Worm (Caenorhabditis elegans) whole organism, mixed stage, embryonic: ENCODE results near the gene sri-10.
"Not testable (repeated sequence)": the region's sequence is repeated elsewhere in the genome, so short reads cannot be mapped to it uniquely, and the experiment has no call there.

ENCODE experiments used
- M03D4.4 ChIP-seq: sonication (generic microtip); optimal IDR thresholded peaks from 2 replicates; lab custom pipeline; 2017; ENCODE audit warnings: mild to moderate bottlenecking, missing genetic modification characterization, missing compliant biosample characterization
- bed-3 ChIP-seq: fragments of 200-800 bp; sonication (Bioruptor generic); optimal IDR thresholded peaks from 3 replicates; lab custom pipeline; 2018; ENCODE audit warnings: mild to moderate bottlenecking, missing genetic modification characterization, moderate library complexity, missing compliant biosample characterization
- blmp-1 ChIP-seq: fragments of 150-350 bp; optimal IDR thresholded peaks from 2 replicates; lab custom pipeline; 2014; ENCODE audit warnings: missing biosample characterization, missing genetic modification characterization
- ceh-43 ChIP-seq: fragments of 200-800 bp; sonication (Bioruptor generic); optimal IDR thresholded peaks from 2 replicates; lab custom pipeline; 2018; ENCODE audit warnings: mild to moderate bottlenecking, missing genetic modification characterization, moderate library complexity, missing compliant biosample characterization
- ceh-83 ChIP-seq: fragments of 200-800 bp; sonication (Bioruptor generic); optimal IDR thresholded peaks from 2 replicates; lab custom pipeline; 2018; ENCODE audit warnings: mild to moderate bottlenecking, missing genetic modification characterization, missing compliant biosample characterization
- ces-1 ChIP-seq: fragments of 150-350 bp; optimal IDR thresholded peaks from 2 replicates; lab custom pipeline; 2014; ENCODE audit warnings: missing biosample characterization, missing genetic modification reagents, missing genetic modification characterization
- cnd-1 ChIP-seq: fragments of 200-800 bp; sonication (Bioruptor generic); optimal IDR thresholded peaks from 2 replicates; lab custom pipeline; 2018; ENCODE audit warnings: mild to moderate bottlenecking, missing genetic modification characterization, missing compliant biosample characterization
- elt-1 ChIP-seq: sonication (generic microtip); optimal IDR thresholded peaks from 2 replicates; lab custom pipeline; 2017; ENCODE audit warnings: missing genetic modification characterization, mild to moderate bottlenecking, missing compliant biosample characterization, antibody characterized with exemption, moderate library complexity, borderline replicate concordance; ENCODE audit not compliant: insufficient read depth
- elt-3 ChIP-seq: fragments of 150-350 bp; optimal IDR thresholded peaks from 2 replicates; lab custom pipeline; 2014; ENCODE audit warnings: missing biosample characterization, missing genetic modification characterization
- flh-1 ChIP-seq: fragments of 200-800 bp; sonication (Bioruptor generic); optimal IDR thresholded peaks from 2 replicates; lab custom pipeline; 2018; ENCODE audit warnings: mild to moderate bottlenecking, missing genetic modification characterization, moderate library complexity, missing compliant biosample characterization
- ham-2 ChIP-seq: fragments of 200-800 bp; sonication (Bioruptor generic); optimal IDR thresholded peaks from 2 replicates; lab custom pipeline; 2018; ENCODE audit warnings: mild to moderate bottlenecking, missing genetic modification characterization, missing compliant biosample characterization
- hlh-1 ChIP-seq: fragments of 150-350 bp; optimal IDR thresholded peaks from 2 replicates; lab custom pipeline; 2014; ENCODE audit warnings: missing biosample characterization, missing genetic modification reagents, missing genetic modification characterization
- lin-32 ChIP-seq: fragments of 200-800 bp; sonication (Bioruptor generic); optimal IDR thresholded peaks from 2 replicates; lab custom pipeline; 2018; ENCODE audit warnings: mild to moderate bottlenecking, missing genetic modification characterization, missing compliant biosample characterization
- lsy-2 ChIP-seq: fragments of 150-350 bp; optimal IDR thresholded peaks from 2 replicates; lab custom pipeline; 2014; ENCODE audit warnings: missing biosample characterization, missing genetic modification characterization
- mab-5 ChIP-seq: fragments of 150-350 bp; optimal IDR thresholded peaks from 2 replicates; lab custom pipeline; 2014; ENCODE audit warnings: missing biosample characterization, missing genetic modification characterization
- mep-1 ChIP-seq: fragments of 150-350 bp; optimal IDR thresholded peaks from 2 replicates; lab custom pipeline; 2017; ENCODE audit warnings: missing biosample characterization, missing genetic modification reagents, missing genetic modification characterization, inconsistent platforms
- mls-2 ChIP-seq: sonication (generic microtip); optimal IDR thresholded peaks from 2 replicates; lab custom pipeline; 2016; ENCODE audit warnings: mild to moderate bottlenecking, missing genetic modification characterization, moderate library complexity, missing compliant biosample characterization
- nhr-12 ChIP-seq: fragments of 150-350 bp; optimal IDR thresholded peaks from 2 replicates; lab custom pipeline; 2014; ENCODE audit warnings: missing biosample characterization, missing genetic modification characterization
- nhr-2 ChIP-seq: fragments of 150-350 bp; optimal IDR thresholded peaks from 2 replicates; lab custom pipeline; 2014; ENCODE audit warnings: missing biosample characterization, missing genetic modification characterization
- nhr-237 ChIP-seq: fragments of 150-350 bp; optimal IDR thresholded peaks from 2 replicates; lab custom pipeline; 2014; ENCODE audit warnings: missing biosample characterization, missing genetic modification characterization
- nhr-28 ChIP-seq: fragments of 150-350 bp; optimal IDR thresholded peaks from 2 replicates; lab custom pipeline; 2014; ENCODE audit warnings: missing biosample characterization, missing genetic modification characterization
- nhr-76 ChIP-seq: sonication (generic microtip); optimal IDR thresholded peaks from 2 replicates; lab custom pipeline; 2017; ENCODE audit warnings: missing biosample characterization, missing genetic modification characterization
- pha-4 ChIP-seq: fragments of 150-350 bp; optimal IDR thresholded peaks from 2 replicates; lab custom pipeline; 2018; ENCODE audit warnings: missing biosample characterization, missing genetic modification reagents, missing genetic modification characterization
- sem-2 ChIP-seq: fragments of 200-800 bp; sonication (Bioruptor generic); optimal IDR thresholded peaks from 2 replicates; lab custom pipeline; 2018; ENCODE audit warnings: mild to moderate bottlenecking, missing genetic modification characterization, missing compliant biosample characterization
- snpc-4 ChIP-seq: fragments of 150-350 bp; optimal IDR thresholded peaks from 2 replicates; lab custom pipeline; 2014; ENCODE audit warnings: missing biosample characterization, missing genetic modification characterization
- sptf-1 ChIP-seq: sonication (generic microtip); optimal IDR thresholded peaks from 2 replicates; lab custom pipeline; 2017; ENCODE audit warnings: mild to moderate bottlenecking, missing genetic modification characterization, moderate library complexity, missing compliant biosample characterization
- tbx-8 ChIP-seq: fragments of 200-800 bp; sonication (Bioruptor generic); optimal IDR thresholded peaks from 2 replicates; lab custom pipeline; 2018; ENCODE audit warnings: mild to moderate bottlenecking, missing genetic modification characterization, moderate library complexity, missing compliant biosample characterization
- unc-120 ChIP-seq: sonication (generic microtip); optimal IDR thresholded peaks from 2 replicates; lab custom pipeline; 2017; ENCODE audit warnings: missing genetic modification characterization, missing compliant biosample characterization; ENCODE audit not compliant: poor library complexity, severe bottlenecking
- unc-39 ChIP-seq: fragments of 150-350 bp; optimal IDR thresholded peaks from 2 replicates; lab custom pipeline; 2014; ENCODE audit warnings: missing biosample characterization, missing genetic modification characterization
- unc-62 ChIP-seq: fragments of 150-350 bp; optimal IDR thresholded peaks from 2 replicates; lab custom pipeline; 2014; ENCODE audit warnings: missing biosample characterization, missing genetic modification reagents, missing genetic modification characterization
- zip-8 ChIP-seq: fragments of 150-350 bp; optimal IDR thresholded peaks from 2 replicates; lab custom pipeline; 2014; ENCODE audit warnings: missing biosample characterization, missing genetic modification characterization
- ztf-11 ChIP-seq: fragments of 150-350 bp; optimal IDR thresholded peaks from 2 replicates; lab custom pipeline; 2014; ENCODE audit warnings: missing biosample characterization, missing genetic modification characterization

sri-10 gene

DNA sequence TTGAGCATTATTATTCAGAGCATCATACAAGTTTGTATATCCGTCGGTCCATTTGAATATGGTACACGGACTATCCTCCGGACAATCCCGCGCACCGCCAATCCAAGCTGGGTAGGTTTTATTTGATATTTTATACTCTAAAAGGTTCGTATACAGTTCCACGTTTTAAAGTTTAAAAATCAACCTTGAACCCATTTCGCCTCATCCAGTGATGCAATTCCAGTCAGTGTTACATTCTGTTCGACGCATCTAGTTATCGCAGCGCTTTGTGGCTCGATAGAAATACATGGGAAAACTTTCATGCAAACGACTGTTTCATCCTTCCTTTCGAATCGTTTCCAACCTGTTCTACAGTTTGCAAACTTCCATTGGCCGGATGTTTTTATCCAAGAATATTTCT lies 36.4 kb downstream of the sri-10 start:
- TF ChIP-seq pha-4 (no peak), nhr-28 (tag; lab: Kevin White, UChicago) (no peak), lsy-2 (tag; lab: Kevin White, UChicago) (no peak), snpc-4 (tag; lab: Kevin White, UChicago) (no peak), nhr-76 (no peak), ceh-43 (no peak), unc-62 (GFP tag; lab: Kevin White, UChicago) (no peak), mab-5 (no peak), ceh-83 (GFP tag; lab: Kevin White, UChicago) (no peak), ces-1 (GFP tag; lab: Kevin White, UChicago) (no peak), M03D4.4 (tag; lab: Kevin White, UChicago) (no peak), elt-3 (tag; lab: Kevin White, UChicago) (no peak), unc-39 (tag; lab: Kevin White, UChicago) (no peak), ztf-11 (no peak)

DNA sequence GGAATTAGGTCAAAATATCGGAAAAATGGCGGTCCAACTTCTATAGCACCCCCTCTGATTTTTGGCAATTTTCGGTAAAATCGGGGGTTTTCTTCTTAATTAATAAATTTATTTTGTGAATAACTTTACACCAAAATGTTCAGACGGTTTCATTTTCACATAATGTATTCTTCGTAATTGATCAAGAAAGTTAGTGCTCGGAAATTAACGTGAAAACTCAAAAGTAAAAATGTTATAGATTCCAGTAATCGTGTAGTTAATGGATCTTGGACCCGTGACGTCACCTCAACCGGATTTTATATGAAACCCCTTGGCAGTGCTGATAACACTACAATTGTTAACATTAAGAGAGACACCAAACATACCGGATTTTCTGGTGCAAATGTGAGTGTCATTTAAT lies 44.3 kb downstream of the sri-10 start, which contains the start of gene F11D11.22:
Gene F11D11.22, plus strand, starts transcription at position 301 of the 400 bp plus-strand sequence.
- TF ChIP-seq unc-62 (GFP tag; lab: Kevin White, UChicago); hlh-1 (tag; lab: Kevin White, UChicago); unc-120 (tag; lab: Kevin White, UChicago): not testable (repeated sequence)
- TF ChIP-seq, all 35 proteins: peak for 0; not testable (repeated sequence) for 35

DNA sequence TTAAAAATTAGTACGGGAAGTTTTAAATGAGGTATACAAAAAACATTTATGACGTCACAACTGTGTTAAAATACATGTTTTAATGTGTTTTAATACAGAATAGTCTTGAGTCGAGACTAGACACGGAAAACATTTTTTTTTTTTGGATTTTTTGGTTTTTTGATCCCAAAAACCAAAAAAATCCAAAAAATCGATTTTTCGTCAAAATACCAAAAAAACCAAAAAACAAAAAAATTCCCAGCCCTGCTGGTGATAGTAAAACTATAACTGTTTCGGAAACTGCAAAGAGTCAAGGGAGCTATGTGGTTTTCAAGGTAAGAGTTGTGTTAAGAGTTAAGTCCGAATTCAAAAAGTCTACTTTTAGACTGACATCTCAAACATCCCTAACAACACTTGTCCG lies 45.2 kb downstream of the sri-10 start, which contains the start of gene F11D11.4:
Gene F11D11.4, plus strand, starts transcription at position 301 of the 400 bp plus-strand sequence.
- TF ChIP-seq nhr-12 (no peak), flh-1 (GFP tag; lab: Kevin White, UChicago) (no peak), sem-2 (GFP tag; lab: Kevin White, UChicago) (no peak), unc-120 (tag; lab: Kevin White, UChicago) (no peak), tbx-8 (no peak), ces-1 (GFP tag; lab: Kevin White, UChicago) (no peak), elt-1 (tag; lab: Kevin White, UChicago) (no peak), mls-2 (no peak)

DNA sequence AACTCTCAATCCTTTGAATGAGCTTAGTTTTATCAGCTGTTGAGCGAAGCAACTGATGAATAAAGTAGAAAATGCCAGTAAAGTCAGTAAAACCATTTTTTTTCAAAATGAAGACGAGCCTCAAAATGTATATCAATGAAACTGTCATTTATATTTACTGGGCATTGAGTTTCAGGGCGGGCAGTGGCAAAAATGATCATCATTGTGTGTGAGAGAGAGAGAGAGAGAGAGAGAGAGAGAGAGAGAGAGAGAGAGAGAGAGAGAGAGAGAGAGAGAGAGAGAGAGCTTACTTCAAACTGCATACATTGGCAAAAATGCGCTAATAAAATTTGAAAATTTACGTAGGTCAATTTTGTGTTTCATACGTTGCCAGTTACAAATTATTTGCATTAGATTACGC lies 46.1 kb downstream of the sri-10 start, which contains the start of gene F11D11.3:
Gene F11D11.3, minus strand, starts transcription at position 101 of the 400 bp plus-strand sequence.
- TF ChIP-seq lin-32 (GFP tag; lab: Kevin White, UChicago) (no peak), blmp-1 (tag; lab: Kevin White, UChicago) (no peak), nhr-12 (no peak), ceh-83 (GFP tag; lab: Kevin White, UChicago) (no peak), nhr-2 (tag; lab: Kevin White, UChicago) (no peak), nhr-28 (tag; lab: Kevin White, UChicago) (no peak), lsy-2 (tag; lab: Kevin White, UChicago) (no peak), zip-8 (no peak), mep-1 (tag; lab: Kevin White, UChicago) (no peak), tbx-8 (no peak), ham-2 (GFP tag; lab: Kevin White, UChicago) (no peak), pha-4 (no peak), nhr-76 (no peak), cnd-1 (tag; lab: Kevin White, UChicago) (no peak), M03D4.4 (tag; lab: Kevin White, UChicago) (no peak), snpc-4 (tag; lab: Kevin White, UChicago) (no peak), bed-3 (no peak), unc-62 (GFP tag; lab: Kevin White, UChicago) (no peak)

DNA sequence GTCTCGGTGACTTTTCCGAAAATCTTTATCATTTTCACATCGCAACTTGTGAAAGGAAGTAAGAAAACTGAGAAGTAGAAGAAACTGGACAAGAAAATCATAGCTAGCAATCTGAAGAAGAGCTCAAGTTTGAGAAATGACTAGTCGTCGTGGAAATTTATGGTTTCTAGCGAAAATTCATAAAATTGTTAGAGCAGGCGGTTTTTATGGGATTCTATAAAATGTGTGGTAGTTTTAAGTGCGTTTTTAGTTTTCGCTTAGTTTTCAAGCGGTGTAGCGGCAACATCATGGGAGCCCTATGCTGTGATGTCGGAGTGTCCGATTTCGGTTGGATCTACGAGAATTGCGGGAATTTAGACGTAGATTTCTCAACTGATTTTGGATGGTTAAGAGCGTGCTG lies 52.0 kb downstream of the sri-10 start, which contains the start of gene clec-254:
Gene clec-254, minus strand, starts transcription at position 101 of the 400 bp plus-strand sequence.
- TF ChIP-seq ham-2 (GFP tag; lab: Kevin White, UChicago); nhr-237 (tag; lab: Kevin White, UChicago); sptf-1 (tag; lab: Kevin White, UChicago): not testable (repeated sequence)
